Fruit fly (Drosophila melanogaster): ENCODE data around the gene MICU1.

The MICU1 gene

DNA sequence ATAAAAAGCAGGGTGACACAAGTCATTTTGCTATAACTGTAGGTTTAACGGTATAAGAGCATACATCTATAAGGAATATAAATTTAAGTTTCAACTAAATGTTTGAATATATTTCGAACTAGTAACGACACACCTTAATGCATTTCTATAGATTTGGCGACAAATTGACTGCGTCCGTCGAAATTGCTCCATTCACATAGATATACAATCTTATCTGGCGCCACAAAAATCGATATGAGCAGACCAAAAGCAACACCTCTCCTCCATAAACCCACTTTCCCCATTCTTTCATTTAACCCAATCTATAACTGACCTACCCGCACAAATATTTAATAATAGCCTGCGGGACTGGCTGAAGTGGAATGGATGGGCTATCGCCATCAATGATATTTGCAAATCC lies 16.6 kb downstream of the MICU1 start:
- no peak for TF ChIP-seq h (optimal IDR thresholded peaks at IDR 0.05)
- TF ChIP-seq ttk (optimal IDR thresholded peaks at IDR 0.05) = no peak
- TF ChIP-seq Myc (optimal IDR thresholded peaks at IDR 0.05) = no peak
- TF ChIP-seq psq (optimal IDR thresholded peaks at IDR 0.05) = no peak
- no peak for TF ChIP-seq Sin3A (optimal IDR thresholded peaks at IDR 0.05)
- TF ChIP-seq insv (optimal IDR thresholded peaks at IDR 0.05) = no peak

dm6 chr2L:7199635-7200110 lies 17.6 kb downstream of the MICU1 start:
- TF ChIP-seq Sin3A (optimal IDR thresholded peaks at IDR 0.05) (no peak), Myc (optimal IDR thresholded peaks at IDR 0.05) (no peak), h (optimal IDR thresholded peaks at IDR 0.05) (no peak), psq (optimal IDR thresholded peaks at IDR 0.05) (no peak), insv (optimal IDR thresholded peaks at IDR 0.05) (no peak), ttk (optimal IDR thresholded peaks at IDR 0.05) (no peak)

- TF ChIP-seq Sin3A (optimal IDR thresholded peaks at IDR 0.05) (no peak), psq (optimal IDR thresholded peaks at IDR 0.05) (no peak), insv (optimal IDR thresholded peaks at IDR 0.05) (no peak), ttk (optimal IDR thresholded peaks at IDR 0.05) (no peak), h (optimal IDR thresholded peaks at IDR 0.05) (no peak), Myc (optimal IDR thresholded peaks at IDR 0.05) (no peak)
These were observed 18.1 kb downstream of the MICU1 start for dm6 chr2L:7200168-7200567.

- TF ChIP-seq ttk (optimal IDR thresholded peaks at IDR 0.05) (no peak), insv (optimal IDR thresholded peaks at IDR 0.05) (no peak), Myc (optimal IDR thresholded peaks at IDR 0.05) (no peak), h (optimal IDR thresholded peaks at IDR 0.05) (no peak)
These were observed 21.6 kb downstream of the MICU1 start for dm6 chr2L:7203411-7204171.

DNA sequence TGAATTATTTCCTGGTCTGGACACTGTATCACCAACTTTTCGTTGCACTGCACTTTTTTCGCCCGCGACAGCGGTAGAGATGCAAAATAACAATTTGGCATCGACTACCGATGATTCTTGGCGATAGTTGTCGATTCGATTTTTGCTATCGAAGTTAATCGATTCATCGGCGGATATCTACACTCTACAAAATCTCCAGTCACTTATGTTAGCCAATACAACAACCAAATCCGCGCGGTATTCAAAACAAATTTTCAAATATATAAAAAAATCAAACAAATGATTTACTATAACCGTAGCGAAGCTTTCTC lies 22.1 kb downstream of the MICU1 start, which contains the start of gene CG4502:
Gene CG4502, minus strand, starts transcription at position 93 of the 311 bp plus-strand sequence.
- no peak for TF ChIP-seq ttk (optimal IDR thresholded peaks at IDR 0.05)
- no peak for TF ChIP-seq Sin3A (optimal IDR thresholded peaks at IDR 0.05)
- TF ChIP-seq psq (optimal IDR thresholded peaks at IDR 0.05) = no peak
- TF ChIP-seq insv (optimal IDR thresholded peaks at IDR 0.05) = no peak
- TF ChIP-seq Myc (optimal IDR thresholded peaks at IDR 0.05) = no peak
- TF ChIP-seq h (optimal IDR thresholded peaks at IDR 0.05) = no peak

- no peak for TF ChIP-seq Myc (optimal IDR thresholded peaks at IDR 0.05)
- TF ChIP-seq psq (optimal IDR thresholded peaks at IDR 0.05) = no peak
- no peak for TF ChIP-seq Sin3A (optimal IDR thresholded peaks at IDR 0.05)
- no peak for TF ChIP-seq ttk (optimal IDR thresholded peaks at IDR 0.05)
- no peak for TF ChIP-seq insv (optimal IDR thresholded peaks at IDR 0.05)
- no peak for TF ChIP-seq h (optimal IDR thresholded peaks at IDR 0.05)
These were observed 25.6 kb downstream of the MICU1 start for dm6 chr2L:7207660-7208059.

dm6 chr2L:7213532-7213931 lies 31.5 kb downstream of the MICU1 start:
- TF ChIP-seq Myc (optimal IDR thresholded peaks at IDR 0.05) = no peak
- TF ChIP-seq psq (optimal IDR thresholded peaks at IDR 0.05) = no peak
- no peak for TF ChIP-seq insv (optimal IDR thresholded peaks at IDR 0.05)
- no peak for TF ChIP-seq h (optimal IDR thresholded peaks at IDR 0.05)
- TF ChIP-seq ttk (optimal IDR thresholded peaks at IDR 0.05) = no peak
- TF ChIP-seq Sin3A (optimal IDR thresholded peaks at IDR 0.05) = no peak

dm6 chr2L:7214885-7215284 lies 32.9 kb downstream of the MICU1 start:
- TF ChIP-seq ttk (optimal IDR thresholded peaks at IDR 0.05) (no peak), h (optimal IDR thresholded peaks at IDR 0.05) (no peak), Myc (optimal IDR thresholded peaks at IDR 0.05) (no peak), psq (optimal IDR thresholded peaks at IDR 0.05) (no peak), insv (optimal IDR thresholded peaks at IDR 0.05) (no peak)

DNA sequence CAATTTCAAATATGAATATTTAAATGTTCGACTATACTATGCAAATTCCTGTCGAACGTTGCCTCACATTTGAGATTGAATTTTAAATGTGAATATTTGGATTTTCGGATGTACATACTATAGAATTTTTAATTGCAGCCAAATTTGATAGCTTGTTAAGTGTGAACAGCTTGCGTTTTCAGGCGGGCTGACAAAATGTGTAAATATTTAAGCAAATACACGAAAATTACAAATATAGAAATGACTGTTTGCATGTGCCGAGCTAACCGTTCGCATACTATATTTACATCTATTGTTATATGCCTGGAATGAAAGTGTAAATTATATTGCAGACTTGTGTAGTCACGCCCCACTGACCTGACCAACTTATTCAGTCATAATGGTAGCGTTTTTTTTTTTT lies 33.6 kb downstream of the MICU1 start:
- TF ChIP-seq Sin3A (optimal IDR thresholded peaks at IDR 0.05) (no peak), h (optimal IDR thresholded peaks at IDR 0.05) (no peak), Myc (optimal IDR thresholded peaks at IDR 0.05) (no peak), ttk (optimal IDR thresholded peaks at IDR 0.05) (no peak), psq (optimal IDR thresholded peaks at IDR 0.05) (no peak), insv (optimal IDR thresholded peaks at IDR 0.05) (no peak)

DNA sequence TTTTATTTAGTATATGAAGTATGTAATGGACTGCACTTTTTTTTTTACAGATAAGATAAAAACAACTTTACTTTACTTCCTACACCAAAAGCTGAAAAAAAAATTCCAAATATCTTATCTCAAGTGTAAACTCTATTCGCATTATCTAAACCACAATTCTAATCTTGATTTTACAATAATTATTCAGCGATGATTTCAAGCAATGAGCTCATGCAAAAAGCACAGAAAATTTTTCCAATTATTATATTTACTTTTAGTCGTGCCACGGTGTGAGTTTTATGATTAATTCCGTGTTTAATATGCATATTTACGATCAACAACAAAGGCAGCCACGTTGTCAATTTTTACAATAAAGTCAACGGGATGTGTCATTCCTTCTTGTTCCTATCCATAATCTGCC lies 34.2 kb downstream of the MICU1 start:
- no peak for TF ChIP-seq Myc (optimal IDR thresholded peaks at IDR 0.05)
- TF ChIP-seq psq (optimal IDR thresholded peaks at IDR 0.05) = no peak
- no peak for TF ChIP-seq ttk (optimal IDR thresholded peaks at IDR 0.05)
- TF ChIP-seq insv (optimal IDR thresholded peaks at IDR 0.05) = no peak
- TF ChIP-seq Sin3A (optimal IDR thresholded peaks at IDR 0.05) = no peak
- TF ChIP-seq h (optimal IDR thresholded peaks at IDR 0.05) = no peak

DNA sequence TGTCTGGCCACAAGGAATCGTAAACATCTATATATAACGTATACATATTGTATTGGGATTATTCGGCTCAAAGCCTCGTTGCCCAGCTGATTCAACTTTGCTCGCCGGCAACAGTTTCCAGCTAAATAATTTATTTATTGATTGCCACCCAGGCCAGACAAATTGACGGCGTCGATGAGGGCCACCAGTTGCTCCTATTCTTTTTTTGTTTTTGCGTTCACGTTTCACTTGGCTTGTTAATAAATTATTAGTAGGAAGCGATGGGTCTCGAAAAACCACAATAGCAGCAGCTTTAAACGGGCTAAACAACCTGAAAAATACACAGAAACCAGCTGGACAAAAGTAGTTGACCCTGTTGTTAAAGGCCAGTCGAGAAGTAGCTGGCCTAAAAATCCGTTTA lies 35.0 kb downstream of the MICU1 start:
- TF ChIP-seq Sin3A (optimal IDR thresholded peaks at IDR 0.05) = no peak
- no peak for TF ChIP-seq psq (optimal IDR thresholded peaks at IDR 0.05)
- no peak for TF ChIP-seq insv (optimal IDR thresholded peaks at IDR 0.05)
- TF ChIP-seq h (optimal IDR thresholded peaks at IDR 0.05) = no peak
- no peak for TF ChIP-seq Myc (optimal IDR thresholded peaks at IDR 0.05)
- no peak for TF ChIP-seq ttk (optimal IDR thresholded peaks at IDR 0.05)

DNA sequence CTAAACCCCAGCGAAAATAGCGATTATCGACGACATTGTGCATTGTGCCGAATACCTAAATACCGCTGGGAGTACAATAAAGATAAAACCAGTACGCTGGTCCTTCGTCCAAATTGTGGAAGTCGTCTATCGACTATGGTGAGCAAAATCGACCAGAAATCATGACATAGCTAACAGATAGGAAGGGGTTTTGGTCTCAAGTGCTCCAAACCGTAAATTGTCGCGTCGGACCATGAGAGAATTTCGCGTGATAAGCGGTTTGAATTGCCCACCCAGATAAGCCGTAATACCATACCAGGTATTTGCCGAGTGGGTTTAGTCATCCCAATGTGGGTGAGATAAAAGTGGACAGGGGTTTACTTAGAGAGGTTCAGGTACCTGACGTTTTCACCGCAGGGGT lies 35.9 kb downstream of the MICU1 start:
- no peak for TF ChIP-seq psq (optimal IDR thresholded peaks at IDR 0.05)
- no peak for TF ChIP-seq ttk (optimal IDR thresholded peaks at IDR 0.05)
- TF ChIP-seq Myc (optimal IDR thresholded peaks at IDR 0.05) = no peak
- no peak for TF ChIP-seq h (optimal IDR thresholded peaks at IDR 0.05)
- no peak for TF ChIP-seq insv (optimal IDR thresholded peaks at IDR 0.05)
- no peak for TF ChIP-seq Sin3A (optimal IDR thresholded peaks at IDR 0.05)

DNA sequence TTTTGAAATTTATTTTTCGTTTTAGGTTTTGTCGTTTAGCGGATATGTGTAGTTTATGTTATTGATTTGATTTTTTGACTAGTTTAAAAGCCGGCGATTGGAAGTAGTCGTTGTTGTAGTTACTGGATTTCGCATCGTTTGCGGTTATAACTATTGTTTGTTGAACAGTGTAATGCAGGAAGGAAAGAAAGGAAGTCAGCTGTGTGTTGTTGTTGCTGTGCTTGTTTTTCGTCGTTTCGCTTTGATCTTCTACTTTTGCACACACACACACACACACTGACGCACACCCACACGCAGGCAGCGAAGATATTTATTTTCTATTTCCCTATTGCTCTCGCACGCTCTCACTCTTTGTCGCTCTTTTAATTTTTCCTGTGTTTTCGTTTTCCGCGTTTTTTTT lies 37.1 kb downstream of the MICU1 start:
- TF ChIP-seq insv (optimal IDR thresholded peaks at IDR 0.05) (no peak), psq (optimal IDR thresholded peaks at IDR 0.05) (no peak), ttk (optimal IDR thresholded peaks at IDR 0.05) (no peak), h (optimal IDR thresholded peaks at IDR 0.05) (no peak), Myc (optimal IDR thresholded peaks at IDR 0.05) (no peak), Sin3A (optimal IDR thresholded peaks at IDR 0.05) (no peak)
